Fruit fly (Drosophila melanogaster) whole organism, adult: ENCODE measurements around the gene Galphai.

Source experiments
- CG5204 ChIP-seq: fragments of 200-800 bp; sonication (Bioruptor generic); optimal IDR thresholded peaks from 2 replicates; lab custom pipeline; 2016; ENCODE audit warnings: missing biosample characterization, missing genetic modification characterization
- CG7101 ChIP-seq: fragments of 200-800 bp; sonication (Bioruptor generic); optimal IDR thresholded peaks from 2 replicates; lab custom pipeline; 2018; ENCODE audit warnings: missing biosample characterization, mild to moderate bottlenecking, missing genetic modification characterization, moderate library complexity
- Mnt ChIP-seq: fragments of 200-800 bp; sonication (Bioruptor generic); optimal IDR thresholded peaks from 2 replicates; lab custom pipeline; 2016; ENCODE audit warnings: missing biosample characterization, mild to moderate bottlenecking, missing genetic modification characterization
- cnc ChIP-seq, 2 experiments: fragments of >200 bp; optimal IDR thresholded peaks; 2 replicates each; lab custom pipeline; 2017
- pad ChIP-seq: fragments of 200-800 bp; sonication (Bioruptor generic); optimal IDR thresholded peaks from 3 replicates; lab custom pipeline; 2017; ENCODE audit warnings: missing biosample characterization, missing genetic modification characterization, mild to moderate bottlenecking, moderate library complexity, missing genetic modification reagents

- TF ChIP-seq Mnt (GFP tag; lab: Kevin White, UChicago) (no peak), cnc (optimal IDR thresholded peaks at IDR 0.05; lab: Kevin White, UChicago) (no peak), pad (GFP tag; lab: Kevin White, UChicago) (no peak), CG7101 (tag; lab: Kevin White, UChicago) (no peak), CG5204 (no peak)
Measured at dm6 chr3L:7006421-7006820, 26.6 kb upstream of the Galphai start.
